Worm (Caenorhabditis elegans): Measurements from ENCODE around the gene F54D12.9.
A peak's percentile ranks its signal among the peaks of the same experiment; 100 is the strongest.

Gene F54D12.9

DNA sequence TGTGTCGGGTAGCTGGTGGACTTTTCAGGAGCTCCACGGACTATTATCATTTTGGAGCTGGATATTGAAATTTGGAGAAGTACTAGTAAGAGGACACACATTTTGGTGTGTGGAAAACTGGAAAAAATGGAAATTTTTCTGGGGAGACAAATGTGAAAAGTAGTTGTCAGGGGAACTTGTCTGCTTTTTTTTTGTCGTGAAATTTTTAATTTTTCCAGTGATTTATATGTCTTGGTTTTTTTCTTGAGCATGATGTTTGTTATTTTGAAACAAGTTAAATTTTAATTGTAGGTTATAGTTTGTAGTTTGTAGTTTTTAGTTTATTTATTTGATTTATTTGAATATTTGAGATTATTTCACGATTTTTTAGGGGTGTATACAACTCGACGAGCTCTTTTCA lies 3.8 kb upstream of the F54D12.9 start, which contains the start of gene F54D12.7:
Gene F54D12.7 (minus strand): TSS at position 101 of the 400 bp plus-strand sequence.
- TF ChIP-seq sox-4 (tag; optimal IDR thresholded peaks at IDR 0.05) (no peak), ztf-16 (tag; optimal IDR thresholded peaks at IDR 0.05) (no peak), pag-3 (tag; optimal IDR thresholded peaks at IDR 0.05; ENCODE audit: borderline replicate concordance) (no peak), ceh-24 (tag; optimal IDR thresholded peaks at IDR 0.05) (no peak), ceh-30 (tag; optimal IDR thresholded peaks at IDR 0.05) (no peak)

DNA sequence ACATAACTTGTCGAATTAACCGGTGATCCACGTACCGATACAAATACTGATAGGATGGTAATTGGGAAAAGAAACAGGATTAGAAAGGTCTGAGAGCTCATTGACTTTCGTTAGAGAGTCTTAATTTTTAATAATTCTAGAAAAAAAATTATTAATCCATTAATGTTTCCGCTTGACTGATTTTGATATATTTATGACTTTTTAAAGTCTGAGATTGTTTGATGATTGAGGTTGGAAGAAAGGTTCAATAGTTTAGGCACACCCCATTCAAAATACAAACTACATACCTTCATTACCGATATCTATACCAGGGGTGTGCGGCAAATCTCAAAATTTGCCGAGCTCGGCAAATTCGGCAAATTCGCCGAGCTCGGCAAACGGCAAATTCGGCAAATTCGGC lies 3.3 kb downstream of the F54D12.9 start, which contains the start of gene F54D12.10:
Gene F54D12.10 (minus strand): TSS at position 101 of the 400 bp plus-strand sequence.
- TF ChIP-seq ets-4 (tag; optimal IDR thresholded peaks at IDR 0.05) (no peak), ceh-48 (tag; optimal IDR thresholded peaks at IDR 0.05) (no peak), ceh-30 (tag; optimal IDR thresholded peaks at IDR 0.05) (no peak), mec-3 (tag; optimal IDR thresholded peaks at IDR 0.05; ENCODE audit: borderline replicate concordance) (no peak), ceh-14 (tag; optimal IDR thresholded peaks at IDR 0.05) (no peak), pax-1 (tag; optimal IDR thresholded peaks at IDR 0.05) (no peak), ahr-1 (tag; optimal IDR thresholded peaks at IDR 0.05) (no peak), ceh-45 (GFP tag; IDR thresholded peaks at IDR 0.05) (no peak), ceh-31 (tag; optimal IDR thresholded peaks at IDR 0.05) (no peak), unc-55 (GFP tag; optimal IDR thresholded peaks at IDR 0.05) (no peak), ref-2 (tag; optimal IDR thresholded peaks at IDR 0.05) (no peak), T23F11.4 (GFP tag; optimal IDR thresholded peaks at IDR 0.05) (no peak), fkh-6 (tag; optimal IDR thresholded peaks at IDR 0.05) (no peak), hlh-6 (tag; optimal IDR thresholded peaks at IDR 0.05) (no peak), K02D7.2 (tag; optimal IDR thresholded peaks at IDR 0.05) (no peak), elt-2 (tag; optimal IDR thresholded peaks at IDR 0.05) (no peak), pat-9 (tag; optimal IDR thresholded peaks at IDR 0.05) (no peak), pha-2 (tag; optimal IDR thresholded peaks at IDR 0.05) (no peak), odd-2 (tag; optimal IDR thresholded peaks at IDR 0.05) (no peak), syd-9 (tag; optimal IDR thresholded peaks at IDR 0.05) (no peak)

DNA sequence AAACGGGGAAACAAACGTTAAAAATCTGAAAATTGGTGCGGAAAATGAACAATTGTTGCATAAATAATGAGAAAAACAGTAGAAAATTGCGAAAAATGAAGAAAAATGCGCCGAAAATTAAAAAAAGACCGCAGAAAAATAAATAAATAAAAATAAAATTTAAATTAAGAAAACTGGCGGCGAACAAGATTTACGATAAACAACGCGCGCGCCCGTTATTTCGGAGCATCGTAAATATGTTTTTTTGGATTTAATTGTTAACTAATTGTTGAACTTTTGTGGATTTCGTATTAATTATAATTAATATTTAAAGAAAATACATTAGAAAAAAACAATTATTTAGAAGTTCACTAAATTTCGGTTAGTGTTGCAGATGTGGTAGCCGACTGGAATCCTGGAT lies 4.7 kb downstream of the F54D12.9 start:
- TF ChIP-seq pha-2 (tag; optimal IDR thresholded peaks at IDR 0.05) (no peak), hlh-8 (tag; optimal IDR thresholded peaks at IDR 0.05) (no peak), pag-3 (tag; optimal IDR thresholded peaks at IDR 0.05; ENCODE audit: borderline replicate concordance) (no peak)

DNA sequence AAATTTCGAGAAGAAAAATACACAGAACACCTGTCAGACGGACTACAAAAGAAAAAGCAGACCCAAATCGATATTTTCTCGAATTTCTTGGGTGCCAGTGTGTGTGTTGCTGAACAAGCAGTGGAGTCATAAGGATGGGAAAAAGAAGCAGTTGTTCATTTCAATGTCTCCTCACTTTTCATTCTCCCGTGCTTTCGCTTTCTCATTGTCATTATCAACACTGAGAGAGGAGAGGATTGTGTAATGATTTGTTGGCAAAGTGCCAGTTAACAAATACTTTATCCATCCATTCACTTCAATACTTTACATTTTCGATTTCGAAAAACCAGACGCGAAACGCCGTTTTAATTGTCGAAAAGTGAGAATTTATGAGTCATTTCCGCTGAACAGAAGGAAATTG lies 5.9 kb downstream of the F54D12.9 start:
- TF ChIP-seq ceh-18 (tag; optimal IDR thresholded peaks at IDR 0.05) (peak; percentile 42), gmeb-2 (tag; optimal IDR thresholded peaks at IDR 0.05) (no peak), sox-4 (tag; optimal IDR thresholded peaks at IDR 0.05) (no peak)

DNA sequence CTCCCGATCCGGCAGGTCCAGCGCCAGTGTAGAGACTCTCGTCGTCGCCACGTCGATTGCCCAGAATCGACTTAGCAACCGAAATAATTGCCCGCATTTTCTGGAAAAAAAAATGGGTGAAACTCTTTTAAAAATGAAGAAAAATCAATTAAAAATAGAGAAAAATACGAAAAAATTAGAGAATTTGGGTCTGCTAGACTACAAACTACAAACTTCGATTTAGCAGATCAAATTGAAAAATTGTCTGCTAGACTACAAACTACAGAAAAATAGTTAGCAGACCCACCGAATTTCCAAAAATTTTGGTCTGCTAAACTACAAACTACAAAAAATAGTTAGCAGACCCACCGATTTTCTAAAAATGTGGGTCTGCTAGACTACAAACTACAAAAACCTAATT lies 6.6 kb downstream of the F54D12.9 start, which contains the start of gene rog-1:
Gene rog-1 (minus strand): TSS at position 101 of the 400 bp plus-strand sequence.
- TF ChIP-seq pros-1 (tag; optimal IDR thresholded peaks at IDR 0.05) (no peak), pax-1 (tag; optimal IDR thresholded peaks at IDR 0.05) (no peak), F13H6.1 (tag; optimal IDR thresholded peaks at IDR 0.05) (no peak), ceh-9 (tag; optimal IDR thresholded peaks at IDR 0.05) (no peak), lim-6 (tag; optimal IDR thresholded peaks at IDR 0.05) (no peak), ahr-1 (tag; optimal IDR thresholded peaks at IDR 0.05) (no peak), C08G9.2 (tag; optimal IDR thresholded peaks at IDR 0.05) (no peak), ceh-31 (tag; optimal IDR thresholded peaks at IDR 0.05) (no peak), nfya-1 (tag; optimal IDR thresholded peaks at IDR 0.05) (no peak), unc-55 (GFP tag; optimal IDR thresholded peaks at IDR 0.05) (no peak), hlh-30 (tag; optimal IDR thresholded peaks at IDR 0.05; ENCODE audit: insufficient read depth) (no peak), rnt-1 (tag; optimal IDR thresholded peaks at IDR 0.05) (no peak), zip-5 (tag; optimal IDR thresholded peaks at IDR 0.05) (no peak), ceh-48 (tag; optimal IDR thresholded peaks at IDR 0.05) (no peak)
